Fruit fly (Drosophila melanogaster) whole organism, embryonic: ENCODE measurements around the gene TwdlJ.

Experiments used
- Abd-B ChIP-seq: fragments of 200-800 bp; sonication (Bioruptor generic); optimal IDR thresholded peaks from 2 replicates; lab custom pipeline; 2018; ENCODE audit warnings: missing biosample characterization, mild to moderate bottlenecking, missing genetic modification characterization, moderate library complexity
- Awh ChIP-seq: fragments of 200-800 bp; sonication (Bioruptor generic); IDR thresholded peaks from 2 replicates; pipeline ENCODE4, ENCODE4 v1.3.6; 2022; ENCODE audit warnings: missing biosample characterization, missing genetic modification characterization
- CG10209 ChIP-seq: fragments of 200-800 bp; sonication (Bioruptor generic); optimal IDR thresholded peaks from 3 replicates; lab custom pipeline; 2017; ENCODE audit warnings: missing biosample characterization, mild to moderate bottlenecking, missing genetic modification characterization, missing genetic modification reagents
- CG10321 ChIP-seq: fragments of 200-800 bp; sonication (Bioruptor generic); IDR thresholded peaks from 2 replicates; pipeline ENCODE4 v1.3.6; 2022; ENCODE audit warnings: missing biosample characterization, missing genetic modification characterization
- CG12104 ChIP-seq: fragments of 200-800 bp; sonication (Bioruptor generic); optimal IDR thresholded peaks from 3 replicates; lab custom pipeline; 2016; ENCODE audit warnings: missing biosample characterization, missing genetic modification characterization
- CG12942 ChIP-seq: fragments of 200-800 bp; sonication (Bioruptor generic); optimal IDR thresholded peaks from 3 replicates; lab custom pipeline; 2016; ENCODE audit warnings: missing biosample characterization, missing genetic modification characterization
- CG2712 ChIP-seq: fragments of 200-800 bp; optimal IDR thresholded peaks from 3 replicates; lab custom pipeline; 2019; ENCODE audit warnings: missing biosample characterization, mild to moderate bottlenecking, missing genetic modification characterization, moderate library complexity
- CG3995 ChIP-seq: fragments of 200-800 bp; sonication (Bioruptor generic); optimal IDR thresholded peaks from 3 replicates; lab custom pipeline; 2016; ENCODE audit warnings: missing biosample characterization, missing genetic modification characterization
- CG6254 ChIP-seq: fragments of 200-800 bp; sonication (Bioruptor generic); optimal IDR thresholded peaks from 3 replicates; lab custom pipeline; 2017; ENCODE audit warnings: mild to moderate bottlenecking, missing biosample characterization, missing genetic modification reagents, missing genetic modification characterization
- CG6683 ChIP-seq: fragments of 200-800 bp; sonication (Bioruptor generic); optimal IDR thresholded peaks from 2 replicates; lab custom pipeline; 2017; ENCODE audit warnings: missing biosample characterization, mild to moderate bottlenecking, missing genetic modification characterization, missing genetic modification reagents
- CG7271 ChIP-seq: fragments of 200-800 bp; sonication (Bioruptor generic); optimal IDR thresholded peaks from 2 replicates; lab custom pipeline; 2018; ENCODE audit warnings: missing biosample characterization, mild to moderate bottlenecking, missing genetic modification characterization, moderate library complexity
- CG8944 ChIP-seq: fragments of 200-800 bp; sonication (Bioruptor generic); optimal IDR thresholded peaks from 3 replicates; lab custom pipeline; 2016; ENCODE audit warnings: missing biosample characterization, missing genetic modification characterization
- CG9215 ChIP-seq: fragments of 200-800 bp; sonication (Bioruptor generic); IDR thresholded peaks from 2 replicates; pipeline ENCODE4 v1.3.6; 2022; ENCODE audit warnings: missing biosample characterization, missing genetic modification characterization
- Dbx ChIP-seq: fragments of 200-800 bp; sonication (Bioruptor generic); IDR thresholded peaks from 3 replicates; pipeline ENCODE4 v1.3.6; 2022; ENCODE audit warnings: missing biosample characterization, missing genetic modification characterization
- Gsc ChIP-seq: fragments of 200-800 bp; sonication (Bioruptor generic); IDR thresholded peaks from 2 replicates; pipeline ENCODE4 v1.3.6; 2022; ENCODE audit warnings: missing biosample characterization, missing genetic modification characterization
- HHEX ChIP-seq: fragments of 200-800 bp; sonication (Bioruptor generic); optimal IDR thresholded peaks from 3 replicates; lab custom pipeline; 2017; ENCODE audit warnings: missing biosample characterization, mild to moderate bottlenecking, missing genetic modification characterization, missing genetic modification reagents
- Hr3 ChIP-seq: fragments of 200-800 bp; sonication (Bioruptor generic); optimal IDR thresholded peaks from 3 replicates; lab custom pipeline; 2016; ENCODE audit warnings: missing biosample characterization, missing genetic modification characterization
- NFAT ChIP-seq: fragments of 200-800 bp; sonication (Bioruptor generic); IDR thresholded peaks from 2 replicates; pipeline ENCODE4 v1.3.6; 2022; ENCODE audit warnings: missing biosample characterization, missing genetic modification characterization
- Optix ChIP-seq: fragments of 200-800 bp; sonication (Bioruptor generic); IDR thresholded peaks from 3 replicates; pipeline ENCODE4 v1.3.6; 2022; ENCODE audit warnings: missing biosample characterization, missing genetic modification characterization
- Rfx ChIP-seq: fragments of 200-800 bp; sonication (Bioruptor generic); IDR thresholded peaks from 2 replicates; pipeline ENCODE4 v1.3.6; 2022; ENCODE audit warnings: missing biosample characterization, missing genetic modification characterization
- abd-A ChIP-seq: fragments of 200-800 bp; sonication (Bioruptor generic); optimal IDR thresholded peaks from 3 replicates; lab custom pipeline; 2019; ENCODE audit warnings: missing biosample characterization, mild to moderate bottlenecking, missing genetic modification characterization, moderate library complexity
- aop ChIP-seq: fragments of 200-800 bp; sonication (Bioruptor generic); IDR thresholded peaks from 2 replicates; pipeline ENCODE4 v1.3.6; 2022; ENCODE audit warnings: missing biosample characterization, missing genetic modification characterization
- bab2 ChIP-seq: fragments of 200-800 bp; sonication (Bioruptor generic); optimal IDR thresholded peaks from 2 replicates; lab custom pipeline; 2016; ENCODE audit warnings: missing biosample characterization, missing genetic modification characterization
- chinmo ChIP-seq: fragments of 200-800 bp; sonication (Bioruptor generic); IDR thresholded peaks from 4 replicates; pipeline ENCODE4 v1.3.6; 2022; ENCODE audit warnings: missing biosample characterization, missing genetic modification characterization; ENCODE audit not compliant: partially characterized antibody
- fru ChIP-seq: fragments of >200 bp; optimal IDR thresholded peaks from 2 replicates; lab custom pipeline; 2017
- gcm ChIP-seq: fragments of 200-800 bp; sonication (Bioruptor generic); optimal IDR thresholded peaks from 2 replicates; lab custom pipeline; 2019; ENCODE audit warnings: missing biosample characterization, mild to moderate bottlenecking, missing genetic modification characterization, moderate library complexity
- grn ChIP-seq: fragments of 200-800 bp; sonication (Bioruptor generic); optimal IDR thresholded peaks from 3 replicates; lab custom pipeline; 2017; ENCODE audit warnings: missing biosample characterization, missing genetic modification characterization
- gt ChIP-seq: fragments of 200-800 bp; sonication (Bioruptor generic); IDR thresholded peaks from 2 replicates; pipeline ENCODE4 v1.3.6; 2022; ENCODE audit warnings: missing biosample characterization, missing genetic modification characterization
- hth ChIP-seq: fragments of >200 bp; optimal IDR thresholded peaks from 2 replicates; lab custom pipeline; 2017; ENCODE audit warnings: inconsistent platforms
- klu ChIP-seq: fragments of 200-800 bp; sonication (Bioruptor generic); IDR thresholded peaks from 2 replicates; pipeline ENCODE4 v1.3.6; 2022; ENCODE audit warnings: missing biosample characterization, missing genetic modification characterization
- oc ChIP-seq: fragments of 200-800 bp; sonication (Bioruptor generic); optimal IDR thresholded peaks from 2 replicates; lab custom pipeline; 2018; ENCODE audit warnings: missing biosample characterization, mild to moderate bottlenecking, missing genetic modification characterization, moderate library complexity
- odd ChIP-seq: fragments of 200-800 bp; sonication (Bioruptor generic); optimal IDR thresholded peaks from 2 replicates; lab custom pipeline; 2017; ENCODE audit warnings: missing biosample characterization, mild to moderate bottlenecking, missing genetic modification characterization
- onecut ChIP-seq: fragments of 200-800 bp; sonication (Bioruptor generic); IDR thresholded peaks from 2 replicates; pipeline ENCODE4 v1.3.6; 2022; ENCODE audit warnings: missing biosample characterization, missing genetic modification characterization
- otp ChIP-seq: fragments of 200-800 bp; sonication (Bioruptor generic); IDR thresholded peaks from 3 replicates; pipeline ENCODE4, ENCODE4 v1.3.6; 2022; ENCODE audit warnings: missing biosample characterization, missing genetic modification characterization
- prd ChIP-seq, 3 experiments: fragments of >200 bp in 2 of 3; fragments of 200-800 bp in 1 of 3; sonication (Bioruptor generic) in 1 of 3; optimal IDR thresholded peaks in 2 of 3; IDR thresholded peaks in 1 of 3; 2 replicates in 2 of 3; 3 replicates in 1 of 3; pipeline versions ENCODE4 v1.3.6 to Lab custom; 2017 to 2022; ENCODE audit warnings: missing biosample characterization in 1 of 3, missing genetic modification characterization in 1 of 3
- run ChIP-seq: fragments of 200-800 bp; sonication (Bioruptor generic); optimal IDR thresholded peaks from 3 replicates; lab custom pipeline; 2018; ENCODE audit warnings: missing biosample characterization, mild to moderate bottlenecking, missing genetic modification characterization
- sd ChIP-seq: fragments of 200-800 bp; sonication (Bioruptor generic); optimal IDR thresholded peaks from 3 replicates; lab custom pipeline; 2018; ENCODE audit warnings: missing biosample characterization, mild to moderate bottlenecking, missing genetic modification characterization, moderate library complexity
- sisA ChIP-seq: fragments of 200-800 bp; sonication (Bioruptor generic); IDR thresholded peaks from 2 replicates; pipeline ENCODE4 v1.3.6; 2022; ENCODE audit warnings: missing biosample characterization, missing genetic modification characterization
- trem ChIP-seq: fragments of 200-800 bp; optimal IDR thresholded peaks from 3 replicates; lab custom pipeline; 2019; ENCODE audit warnings: missing biosample characterization, mild to moderate bottlenecking, missing genetic modification characterization, moderate library complexity
- vvl ChIP-seq: fragments of 200-800 bp; sonication (Bioruptor generic); IDR thresholded peaks from 2 replicates; pipeline ENCODE4 v1.3.6; 2022; ENCODE audit warnings: missing biosample characterization, missing genetic modification characterization

The TwdlJ gene

DNA sequence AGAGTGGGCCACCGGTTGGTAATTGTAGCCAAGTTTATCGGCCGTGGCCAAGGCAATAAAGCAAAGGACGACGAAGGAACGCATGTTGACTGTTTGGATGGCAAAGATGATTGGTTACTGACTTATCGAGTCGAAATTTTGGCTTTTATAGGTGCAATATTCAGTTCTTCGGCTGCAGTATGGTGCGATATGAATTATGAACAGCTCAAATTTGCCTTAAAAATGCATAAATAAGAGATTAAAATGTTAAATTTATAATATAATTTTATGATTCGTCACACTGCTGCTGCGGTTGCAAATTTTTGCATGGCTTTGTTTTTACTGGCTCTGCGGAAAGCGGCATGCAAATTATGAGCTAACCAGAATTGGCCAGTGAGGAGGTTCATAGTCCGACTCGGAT is 1.1 kb upstream of the TwdlJ start, which contains the start of gene TwdlK:
TSS of gene TwdlK (minus strand) at position 101 of the 400 bp plus-strand sequence.
- no peak for TF ChIP-seq klu (GFP tag; lab: Robert Waterston, UW)
- no peak for TF ChIP-seq aop (GFP tag; lab: Robert Waterston, UW)
- no peak for TF ChIP-seq NFAT (GFP tag; lab: Robert Waterston, UW)
- TF ChIP-seq otp: no peak
- no peak for TF ChIP-seq CG7271 (tag; lab: Kevin White, UChicago)
- no peak for TF ChIP-seq Optix (GFP tag; lab: Robert Waterston, UW)
- no peak for TF ChIP-seq CG10321
- TF ChIP-seq Rfx (GFP tag; lab: Robert Waterston, UW): no peak
- TF ChIP-seq Dbx (GFP tag; lab: Robert Waterston, UW): no peak
- TF ChIP-seq CG10209 (GFP tag; lab: Kevin White, UChicago): no peak
- no peak for TF ChIP-seq gcm
- TF ChIP-seq Abd-B (GFP tag; lab: Kevin White, UChicago): no peak
- TF ChIP-seq gt: no peak
- no peak for TF ChIP-seq CG2712 (tag; lab: Kevin White, UChicago)

dm6 chr3R:26631334-26631919 is 1.7 kb downstream of the TwdlJ start, which contains the start of gene TwdlN:
TwdlN (plus strand) TSS chr3R:26631869.
- TF ChIP-seq hth (lab: Kevin White, UChicago) (no peak), chinmo (GFP tag; lab: Robert Waterston, UW) (peak; percentile 87; the same call in 3 of the 4 replicates), abd-A (peak; percentile 56), Hr3 (no peak), sd (tag; lab: Kevin White, UChicago) (peak; percentile 70), grn (GFP tag; lab: Kevin White, UChicago) (peak; percentile 49), oc (tag; lab: Kevin White, UChicago) (peak; percentile 31), CG6683 (GFP tag; lab: Kevin White, UChicago) (no peak), CG8944 (no peak), CG6254 (GFP tag; lab: Kevin White, UChicago) (no peak), sisA (GFP tag; lab: Robert Waterston, UW) (no peak), NFAT (GFP tag; lab: Robert Waterston, UW) (0 out of 2 replicates have a peak, but pooled peaks have one; percentile 15), fru (lab: Kevin White, UChicago) (no peak), odd (GFP tag; lab: Kevin White, UChicago) (peak; percentile 3)

dm6 chr3R:26633010-26633409 is 3.3 kb downstream of the TwdlJ start:
- TF ChIP-seq bab2 (GFP tag; lab: Kevin White, UChicago): no peak
- TF ChIP-seq Awh (GFP tag; lab: Robert Waterston, UW): 0 out of 2 replicates have a peak, but pooled peaks have one; percentile 15
- peak; percentile 89 for TF ChIP-seq abd-A
- TF ChIP-seq CG12942 (GFP tag; lab: Kevin White, UChicago): no peak
- peak; percentile 82 for TF ChIP-seq sd (tag; lab: Kevin White, UChicago)
- TF ChIP-seq Dbx (GFP tag; lab: Robert Waterston, UW): 0 out of 3 replicates have a peak, but pooled peaks have one; percentile 3
- TF ChIP-seq vvl (GFP tag; lab: Robert Waterston, UW): peak; percentile 61; the same call in 1 of the 2 replicates
- TF ChIP-seq onecut (GFP tag; lab: Robert Waterston, UW): peak; percentile 43

DNA sequence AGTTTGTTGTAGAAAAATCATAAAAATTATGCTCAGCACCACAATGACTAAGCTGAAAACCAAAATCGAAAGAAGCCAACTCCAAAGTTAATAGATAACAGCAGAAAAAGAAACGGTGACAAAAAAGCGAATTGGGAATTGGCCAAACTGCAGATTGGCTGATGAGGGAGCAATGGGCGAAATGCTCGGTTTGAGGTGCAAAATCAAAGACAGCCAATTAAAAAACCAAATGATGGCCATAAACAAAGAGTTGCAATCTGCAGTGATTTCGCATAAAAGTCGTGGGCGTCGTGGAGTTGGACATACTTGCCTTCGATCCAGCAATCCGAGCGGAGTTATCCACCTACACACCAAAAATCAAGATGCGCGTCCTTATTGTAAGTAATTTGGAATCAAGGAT is 3.7 kb downstream of the TwdlJ start, which contains the start of gene TwdlH:
TSS of gene TwdlH (plus strand) at position 301 of the 400 bp plus-strand sequence.
- no peak for TF ChIP-seq CG12104
- TF ChIP-seq prd (optimal IDR thresholded peaks at IDR 0.05; lab: Kevin White, UChicago): no peak
- no peak for TF ChIP-seq prd (GFP tag; IDR thresholded peaks at IDR 0.05; lab: Robert Waterston, UW)
- no peak for TF ChIP-seq trem
- TF ChIP-seq CG3995 (GFP tag; lab: Kevin White, UChicago): no peak
- no peak for TF ChIP-seq run (tag; lab: Kevin White, UChicago)
- TF ChIP-seq CG9215 (GFP tag; lab: Robert Waterston, UW): no peak
- TF ChIP-seq HHEX (GFP tag; lab: Kevin White, UChicago): no peak
- no peak for TF ChIP-seq Gsc (GFP tag; lab: Robert Waterston, UW)
